Worm (Caenorhabditis elegans) whole organism, L2 larva: ENCODE data around the gene srz-71.

ENCODE experiments used
- ama-1 ChIP-seq: fragments of 150-350 bp; optimal IDR thresholded peaks from 2 replicates; lab custom pipeline; 2018; ENCODE audit warnings: inconsistent platforms
- blmp-1 ChIP-seq: sonication (generic microtip); optimal IDR thresholded peaks from 2 replicates; lab custom pipeline; 2017; ENCODE audit warnings: missing genetic modification characterization, mild to moderate bottlenecking, missing compliant biosample characterization, antibody characterized with exemption, moderate library complexity; ENCODE audit not compliant: insufficient read depth
- ceh-16 ChIP-seq: fragments of 150-350 bp; optimal IDR thresholded peaks from 2 replicates; lab custom pipeline; 2014; ENCODE audit warnings: missing biosample characterization, missing genetic modification characterization
- fos-1 ChIP-seq: fragments of 150-350 bp; optimal IDR thresholded peaks from 2 replicates; lab custom pipeline; 2014; ENCODE audit warnings: missing biosample characterization, missing genetic modification characterization
- lin-13 ChIP-seq: fragments of 150-350 bp; optimal IDR thresholded peaks from 2 replicates; lab custom pipeline; 2014; ENCODE audit warnings: missing biosample characterization, missing genetic modification reagents, missing genetic modification characterization
- lin-39 ChIP-seq: fragments of 150-350 bp; optimal IDR thresholded peaks from 2 replicates; lab custom pipeline; 2014; ENCODE audit warnings: missing biosample characterization, missing genetic modification reagents, missing genetic modification characterization
- mab-5 ChIP-seq: fragments of 150-350 bp; optimal IDR thresholded peaks from 2 replicates; lab custom pipeline; 2014; ENCODE audit warnings: missing biosample characterization, missing genetic modification characterization
- mdl-1 ChIP-seq, 2 experiments: fragments of 150-350 bp in 1 of 2; sonication (generic microtip) in 1 of 2; optimal IDR thresholded peaks; 2 replicates each; lab custom pipeline; 2017; ENCODE audit warnings: missing biosample characterization in 2 of 2, missing genetic modification characterization in 2 of 2
- nhr-11 ChIP-seq: fragments of 150-350 bp; optimal IDR thresholded peaks from 2 replicates; lab custom pipeline; 2014; ENCODE audit warnings: missing biosample characterization, missing genetic modification characterization
- skn-1 ChIP-seq: sonication (generic microtip); optimal IDR thresholded peaks from 2 replicates; lab custom pipeline; 2017; ENCODE audit warnings: missing biosample characterization, missing genetic modification characterization
- sma-9 ChIP-seq, 2 experiments: fragments of 150-350 bp in 1 of 2; sonication (generic microtip) in 1 of 2; optimal IDR thresholded peaks; 2 replicates each; lab custom pipeline; 2014 to 2016; ENCODE audit warnings: missing genetic modification characterization in 2 of 2, mild to moderate bottlenecking in 1 of 2, missing biosample characterization in 1 of 2, missing compliant biosample characterization in 1 of 2, missing genetic modification reagents in 1 of 2, moderate library complexity in 1 of 2
- unc-39 ChIP-seq: fragments of 150-350 bp; optimal IDR thresholded peaks from 2 replicates; lab custom pipeline; 2014; ENCODE audit warnings: missing biosample characterization, missing genetic modification characterization
- unc-62 ChIP-seq: fragments of 150-350 bp; optimal IDR thresholded peaks from 2 replicates; lab custom pipeline; 2014; ENCODE audit warnings: missing biosample characterization, missing genetic modification reagents, missing genetic modification characterization
- ztf-4 ChIP-seq: fragments of 150-350 bp; optimal IDR thresholded peaks from 2 replicates; lab custom pipeline; 2014; ENCODE audit warnings: missing biosample characterization, missing genetic modification characterization

DNA sequence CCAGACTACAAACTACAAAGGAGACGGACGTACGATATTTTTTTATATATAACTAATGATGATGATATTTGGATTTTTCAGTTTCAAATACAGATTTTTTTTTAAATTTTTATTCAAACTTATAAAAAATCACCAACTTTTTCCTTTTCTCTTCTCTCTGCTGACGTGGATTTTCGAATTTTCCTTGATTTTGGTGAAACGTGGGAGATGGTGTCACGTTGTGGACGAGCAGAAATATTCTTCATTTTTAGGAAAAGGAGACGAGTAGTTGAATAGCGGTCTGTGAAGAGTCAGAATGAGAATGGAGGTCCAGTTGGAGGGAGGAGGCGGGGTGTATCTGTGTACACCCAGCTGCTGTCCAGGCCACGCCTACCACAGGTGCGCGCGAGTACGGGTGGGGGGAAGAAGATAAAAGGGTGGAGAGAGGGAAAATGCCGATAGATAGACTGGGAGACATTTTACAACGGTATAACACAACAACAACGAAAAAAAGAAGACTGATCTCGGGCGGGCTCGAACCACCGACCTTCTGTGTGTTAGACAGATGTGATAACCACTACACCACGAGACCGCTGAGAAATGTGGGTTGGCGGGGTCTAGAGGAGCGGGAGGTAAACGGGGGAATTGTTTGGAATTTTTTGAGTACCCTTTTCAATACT, 49.4 kb downstream of the srz-71 start, which contains the start of gene Y7A9D.1:
- no peak for TF ChIP-seq skn-1 (tag; lab: Kevin White, UChicago)
- no peak for TF ChIP-seq unc-62 (GFP tag; lab: Kevin White, UChicago)
- no peak for TF ChIP-seq lin-39
- TF ChIP-seq mab-5 (tag; lab: Kevin White, UChicago), result no peak
- peak; percentile 29 for TF ChIP-seq lin-13 (GFP tag; lab: Kevin White, UChicago)
- TF ChIP-seq blmp-1 (tag; lab: Kevin White, UChicago), result no peak
- TF ChIP-seq ztf-4 (tag; lab: Kevin White, UChicago), result no peak
- no peak for TF ChIP-seq mdl-1 (tag; optimal IDR thresholded peaks at IDR 0.05; lab: Kevin White, UChicago)
- peak; percentile 46 for TF ChIP-seq fos-1
- TF ChIP-seq ama-1, result no peak
- TF ChIP-seq nhr-11 (tag; lab: Kevin White, UChicago), result no peak
- no peak for TF ChIP-seq ceh-16 (tag; lab: Kevin White, UChicago)
- no peak for TF ChIP-seq unc-39 (tag; lab: Kevin White, UChicago)
- TF ChIP-seq sma-9 (GFP tag; optimal IDR thresholded peaks at IDR 0.05; lab: Kevin White, UChicago), result no peak
- TF ChIP-seq sma-9 (tag; optimal IDR thresholded peaks at IDR 0.05; lab: Kevin White, UChicago), result no peak
